Worm (Caenorhabditis elegans) whole organism, mixed stage, embryonic: ENCODE results near the gene pole-2.

Experiments used
- ces-1 ChIP-seq: fragments of 150-350 bp; optimal IDR thresholded peaks from 2 replicates; lab custom pipeline; 2014; ENCODE audit warnings: missing biosample characterization, missing genetic modification reagents, missing genetic modification characterization
- lsy-2 ChIP-seq: fragments of 150-350 bp; optimal IDR thresholded peaks from 2 replicates; lab custom pipeline; 2014; ENCODE audit warnings: missing biosample characterization, missing genetic modification characterization
- nhr-28 ChIP-seq: fragments of 150-350 bp; optimal IDR thresholded peaks from 2 replicates; lab custom pipeline; 2014; ENCODE audit warnings: missing biosample characterization, missing genetic modification characterization
- unc-39 ChIP-seq: fragments of 150-350 bp; optimal IDR thresholded peaks from 2 replicates; lab custom pipeline; 2014; ENCODE audit warnings: missing biosample characterization, missing genetic modification characterization

- no peak for TF ChIP-seq lsy-2 (tag; lab: Kevin White, UChicago)
- no peak for TF ChIP-seq nhr-28 (tag; lab: Kevin White, UChicago)
- no peak for TF ChIP-seq unc-39 (tag; lab: Kevin White, UChicago)
- TF ChIP-seq ces-1 (GFP tag; lab: Kevin White, UChicago), result no peak
Measured at ce11 chrIV:8729636-8730035, 43.2 kb upstream of the pole-2 start.
